Worm (Caenorhabditis elegans) whole organism, L3 larva: ENCODE results near the gene zip-3.

ENCODE experiments used
- ZK546.5 ChIP-seq: sonication (generic microtip); optimal IDR thresholded peaks from 2 replicates; lab custom pipeline; 2017; ENCODE audit warnings: missing biosample characterization, missing genetic modification characterization
- ama-1 ChIP-seq: fragments of 150-350 bp; optimal IDR thresholded peaks from 2 replicates; lab custom pipeline; 2018
- daf-12 ChIP-seq: fragments of 150-350 bp; optimal IDR thresholded peaks from 2 replicates; lab custom pipeline; 2014; ENCODE audit warnings: missing biosample characterization, missing genetic modification reagents, missing genetic modification characterization
- unc-39 ChIP-seq: sonication (generic microtip); optimal IDR thresholded peaks from 4 replicates; lab custom pipeline; 2017; ENCODE audit warnings: missing biosample characterization, missing genetic modification characterization
- unc-62 ChIP-seq: fragments of 150-350 bp; sonication (generic microtip); optimal IDR thresholded peaks from 4 replicates; lab custom pipeline; 2014; ENCODE audit warnings: missing biosample characterization, missing genetic modification reagents, missing genetic modification characterization
- ztf-4 ChIP-seq: fragments of 150-350 bp; optimal IDR thresholded peaks from 2 replicates; lab custom pipeline; 2014; ENCODE audit warnings: missing biosample characterization, missing genetic modification characterization

- no peak for TF ChIP-seq daf-12 (tag; lab: Kevin White, UChicago)
- no peak for TF ChIP-seq ama-1
- TF ChIP-seq ztf-4 (tag; lab: Kevin White, UChicago): no peak
- no peak for TF ChIP-seq ZK546.5 (tag; lab: Kevin White, UChicago)
- TF ChIP-seq unc-62 (GFP tag; lab: Kevin White, UChicago): no peak
- TF ChIP-seq unc-39 (tag; lab: Kevin White, UChicago): no peak
Observed at ce11 chrII:13954979-13955378, 2.3 kb downstream of the zip-3 start.
